Fruit fly (Drosophila melanogaster) whole organism, embryonic: Measurements from ENCODE around the gene Pdzd8.
A peak's percentile ranks its signal among the peaks of the same experiment; 100 is the strongest.

Experiments used
- Ada2b ChIP-seq: fragments of 200-800 bp; sonication (Bioruptor generic); IDR thresholded peaks from 2 replicates; pipeline ENCODE4 v1.3.6; 2022; ENCODE audit warnings: missing biosample characterization, missing genetic modification characterization
- CG10209 ChIP-seq: fragments of 200-800 bp; sonication (Bioruptor generic); optimal IDR thresholded peaks from 3 replicates; lab custom pipeline; 2017; ENCODE audit warnings: missing biosample characterization, mild to moderate bottlenecking, missing genetic modification characterization, missing genetic modification reagents
- CG10431 ChIP-seq: fragments of 200-800 bp; sonication (Bioruptor generic); optimal IDR thresholded peaks from 3 replicates; lab custom pipeline; 2018; ENCODE audit warnings: missing biosample characterization, mild to moderate bottlenecking, missing genetic modification characterization
- CG10543 ChIP-seq: fragments of 200-800 bp; sonication (Bioruptor generic); optimal IDR thresholded peaks from 3 replicates; lab custom pipeline; 2017; ENCODE audit warnings: missing biosample characterization, mild to moderate bottlenecking, missing genetic modification characterization, moderate library complexity
- CG12391 ChIP-seq: fragments of 200-800 bp; sonication (Bioruptor generic); optimal IDR thresholded peaks from 3 replicates; lab custom pipeline; 2018; ENCODE audit warnings: missing biosample characterization, mild to moderate bottlenecking, missing genetic modification characterization, moderate library complexity
- CG13424 ChIP-seq: fragments of 200-800 bp; sonication (Bioruptor generic); optimal IDR thresholded peaks from 2 replicates; lab custom pipeline; 2019; ENCODE audit warnings: missing biosample characterization, mild to moderate bottlenecking, missing genetic modification characterization, moderate library complexity
- CG14014 ChIP-seq: fragments of 200-800 bp; sonication (Bioruptor generic); IDR thresholded peaks from 2 replicates; pipeline ENCODE4 v1.3.6; 2022; ENCODE audit warnings: missing biosample characterization, missing genetic modification characterization
- CG15011 ChIP-seq: fragments of 200-800 bp; sonication (Bioruptor generic); optimal IDR thresholded peaks from 3 replicates; lab custom pipeline; 2018; ENCODE audit warnings: missing biosample characterization, mild to moderate bottlenecking, missing genetic modification characterization
- CG1529 ChIP-seq: fragments of 200-800 bp; sonication (Bioruptor generic); optimal IDR thresholded peaks from 3 replicates; lab custom pipeline; 2018; ENCODE audit warnings: missing biosample characterization, missing genetic modification characterization
- CG15601 ChIP-seq: fragments of 200-800 bp; sonication (Bioruptor generic); optimal IDR thresholded peaks from 3 replicates; lab custom pipeline; 2019; ENCODE audit warnings: missing biosample characterization, mild to moderate bottlenecking, missing genetic modification characterization, moderate library complexity
- CG1603 ChIP-seq: fragments of 200-800 bp; sonication (Bioruptor generic); optimal IDR thresholded peaks from 2 replicates; lab custom pipeline; 2019; ENCODE audit warnings: missing biosample characterization, mild to moderate bottlenecking, missing genetic modification characterization, moderate library complexity
- CG17568 ChIP-seq: fragments of 200-800 bp; sonication (Bioruptor generic); optimal IDR thresholded peaks from 2 replicates; lab custom pipeline; 2018; ENCODE audit warnings: missing biosample characterization, mild to moderate bottlenecking, missing genetic modification characterization, moderate library complexity
- CG30431 ChIP-seq: fragments of 200-800 bp; sonication (Bioruptor generic); optimal IDR thresholded peaks from 2 replicates; lab custom pipeline; 2017; ENCODE audit warnings: missing biosample characterization, missing genetic modification characterization
- CG3065 ChIP-seq: fragments of 200-800 bp; sonication (Bioruptor generic); optimal IDR thresholded peaks from 2 replicates; lab custom pipeline; 2016; ENCODE audit warnings: missing biosample characterization, missing genetic modification characterization
- CG33213 ChIP-seq: fragments of 200-800 bp; sonication (Bioruptor generic); optimal IDR thresholded peaks from 3 replicates; lab custom pipeline; 2016; ENCODE audit warnings: missing biosample characterization, missing genetic modification characterization
- CG3407 ChIP-seq: fragments of 200-800 bp; sonication (Bioruptor generic); optimal IDR thresholded peaks from 2 replicates; lab custom pipeline; 2018; ENCODE audit warnings: missing biosample characterization, mild to moderate bottlenecking, missing genetic modification characterization
- CG3847 ChIP-seq: fragments of 200-800 bp; sonication (Bioruptor generic); IDR thresholded peaks from 2 replicates; pipeline ENCODE4 v1.3.6; 2022; ENCODE audit warnings: missing biosample characterization, missing genetic modification characterization
- CG4282 ChIP-seq: fragments of 200-800 bp; sonication (Bioruptor generic); optimal IDR thresholded peaks from 2 replicates; lab custom pipeline; 2016; ENCODE audit warnings: missing biosample characterization, missing genetic modification characterization
- CG7271 ChIP-seq: fragments of 200-800 bp; sonication (Bioruptor generic); optimal IDR thresholded peaks from 2 replicates; lab custom pipeline; 2018; ENCODE audit warnings: missing biosample characterization, mild to moderate bottlenecking, missing genetic modification characterization, moderate library complexity
- CG7786 ChIP-seq: fragments of 200-800 bp; sonication (Bioruptor generic); optimal IDR thresholded peaks from 2 replicates; lab custom pipeline; 2016; ENCODE audit warnings: missing biosample characterization, missing genetic modification characterization
- CG7963 ChIP-seq: fragments of 200-800 bp; sonication (Bioruptor generic); IDR thresholded peaks from 3 replicates; pipeline ENCODE4 v1.3.6; 2022; ENCODE audit warnings: missing biosample characterization, missing genetic modification characterization; ENCODE audit not compliant: partially characterized antibody
- CG9817 ChIP-seq: fragments of 200-800 bp; sonication (Bioruptor generic); optimal IDR thresholded peaks from 2 replicates; lab custom pipeline; 2018; ENCODE audit warnings: missing biosample characterization, mild to moderate bottlenecking, missing genetic modification characterization, moderate library complexity
- CoRest ChIP-seq: fragments of 200-800 bp; sonication (Bioruptor generic); optimal IDR thresholded peaks from 3 replicates; lab custom pipeline; 2018; ENCODE audit warnings: missing biosample characterization, mild to moderate bottlenecking, missing genetic modification characterization, moderate library complexity
- Dip3 ChIP-seq: fragments of 200-800 bp; sonication (Bioruptor generic); optimal IDR thresholded peaks from 3 replicates; lab custom pipeline; 2016; ENCODE audit warnings: missing biosample characterization, missing genetic modification characterization
- Dll ChIP-seq: fragments of 200-800 bp; sonication (Bioruptor generic); IDR thresholded peaks from 4 replicates; pipeline ENCODE4 v1.3.6; 2022; ENCODE audit warnings: missing biosample characterization, missing genetic modification characterization; ENCODE audit not compliant: partially characterized antibody
- Drgx ChIP-seq: fragments of 200-800 bp; sonication (Bioruptor generic); IDR thresholded peaks from 2 replicates; pipeline ENCODE4 v1.3.6; 2022; ENCODE audit warnings: missing biosample characterization, missing genetic modification characterization
- Gug ChIP-seq: fragments of 200-800 bp; sonication (Bioruptor generic); IDR thresholded peaks from 4 replicates; pipeline ENCODE4 v1.3.6; 2022; ENCODE audit warnings: missing biosample characterization, missing genetic modification characterization
- HLHmδ ChIP-seq: fragments of 200-800 bp; sonication (Bioruptor generic); optimal IDR thresholded peaks from 2 replicates; lab custom pipeline; 2018; ENCODE audit warnings: missing biosample characterization, mild to moderate bottlenecking, missing genetic modification characterization, moderate library complexity
- Hsf ChIP-seq: fragments of 200-800 bp; sonication (Bioruptor generic); optimal IDR thresholded peaks from 3 replicates; lab custom pipeline; 2016; ENCODE audit warnings: missing biosample characterization, missing genetic modification characterization
- Lhr ChIP-seq: fragments of 200-800 bp; sonication (Bioruptor generic); optimal IDR thresholded peaks from 3 replicates; lab custom pipeline; 2017; ENCODE audit warnings: mild to moderate bottlenecking, missing biosample characterization, missing genetic modification reagents, missing genetic modification characterization
- Lpt ChIP-seq: fragments of >200 bp; optimal IDR thresholded peaks from 2 replicates; lab custom pipeline; 2018; ENCODE audit warnings: missing biosample characterization, missing genetic modification characterization
- Mes4 ChIP-seq: fragments of 200-800 bp; sonication (Bioruptor generic); optimal IDR thresholded peaks from 2 replicates; lab custom pipeline; 2016; ENCODE audit warnings: missing biosample characterization, missing genetic modification characterization
- Nf-YB ChIP-seq: fragments of 200-800 bp; sonication (Bioruptor generic); optimal IDR thresholded peaks from 3 replicates; lab custom pipeline; 2019; ENCODE audit warnings: missing biosample characterization, mild to moderate bottlenecking, missing genetic modification characterization, moderate library complexity
- Ptx1 ChIP-seq: fragments of 200-800 bp; sonication (Bioruptor generic); IDR thresholded peaks from 2 replicates; pipeline ENCODE4 v1.3.6; 2022; ENCODE audit warnings: missing biosample characterization, missing genetic modification characterization
- Trl ChIP-seq, 3 experiments: fragments of >200 bp in 2 of 3; fragments of 200-800 bp in 1 of 3; sonication (Bioruptor generic) in 1 of 3; optimal IDR thresholded peaks; 2 replicates in 1 of 3; 3 replicates in 2 of 3; lab custom pipeline; 2016 to 2017; ENCODE audit warnings: missing biosample characterization in 1 of 3, missing genetic modification characterization in 1 of 3
- Vsx1 ChIP-seq: fragments of 200-800 bp; sonication (Bioruptor generic); optimal IDR thresholded peaks from 2 replicates; lab custom pipeline; 2017; ENCODE audit warnings: missing biosample characterization, mild to moderate bottlenecking, missing genetic modification characterization, missing genetic modification reagents
- Xbp1 ChIP-seq: fragments of 200-800 bp; sonication (Bioruptor generic); optimal IDR thresholded peaks from 3 replicates; lab custom pipeline; 2016; ENCODE audit warnings: missing biosample characterization, mild to moderate bottlenecking, missing genetic modification characterization
- YL-1 ChIP-seq: fragments of 200-800 bp; sonication (Bioruptor generic); optimal IDR thresholded peaks from 3 replicates; lab custom pipeline; 2017; ENCODE audit warnings: missing biosample characterization, mild to moderate bottlenecking, missing genetic modification characterization
- da ChIP-seq: fragments of 200-800 bp; sonication (Bioruptor generic); optimal IDR thresholded peaks from 2 replicates; lab custom pipeline; 2016; ENCODE audit warnings: missing biosample characterization, missing genetic modification characterization
- disco-r ChIP-seq: fragments of 200-800 bp; sonication (Bioruptor generic); optimal IDR thresholded peaks from 2 replicates; lab custom pipeline; 2016; ENCODE audit warnings: missing biosample characterization, missing genetic modification characterization
- dysf ChIP-seq: fragments of 200-800 bp; sonication (Bioruptor generic); IDR thresholded peaks from 3 replicates; pipeline ENCODE4 v1.3.6; 2022; ENCODE audit warnings: missing biosample characterization, missing genetic modification characterization
- emc ChIP-seq: fragments of 200-800 bp; sonication (Bioruptor generic); optimal IDR thresholded peaks from 2 replicates; lab custom pipeline; 2016; ENCODE audit warnings: missing biosample characterization, missing genetic modification characterization
- gfzf ChIP-seq: fragments of 200-800 bp; sonication (Bioruptor generic); optimal IDR thresholded peaks from 2 replicates; lab custom pipeline; 2016; ENCODE audit warnings: missing biosample characterization, mild to moderate bottlenecking, missing genetic modification characterization, moderate library complexity
- ham ChIP-seq: fragments of 200-800 bp; sonication (Bioruptor generic); IDR thresholded peaks from 2 replicates; pipeline ENCODE4 v1.3.6; 2022; ENCODE audit warnings: missing biosample characterization, missing genetic modification characterization
- hbn ChIP-seq: fragments of 200-800 bp; sonication (Bioruptor generic); IDR thresholded peaks from 2 replicates; pipeline ENCODE4 v1.3.6; 2022; ENCODE audit warnings: missing biosample characterization, missing genetic modification characterization; ENCODE audit not compliant: partially characterized antibody
- her ChIP-seq: fragments of 200-800 bp; sonication (Bioruptor generic); optimal IDR thresholded peaks from 2 replicates; lab custom pipeline; 2016; ENCODE audit warnings: missing biosample characterization, missing genetic modification characterization
- kah ChIP-seq: fragments of 200-800 bp; sonication (Bioruptor generic); optimal IDR thresholded peaks from 2 replicates; lab custom pipeline; 2018; ENCODE audit warnings: missing biosample characterization, mild to moderate bottlenecking, missing genetic modification characterization
- luna ChIP-seq: fragments of 200-800 bp; sonication (Bioruptor generic); optimal IDR thresholded peaks from 2 replicates; lab custom pipeline; 2016; ENCODE audit warnings: missing biosample characterization, missing genetic modification characterization
- odd ChIP-seq: fragments of 200-800 bp; sonication (Bioruptor generic); optimal IDR thresholded peaks from 2 replicates; lab custom pipeline; 2017; ENCODE audit warnings: missing biosample characterization, mild to moderate bottlenecking, missing genetic modification characterization
- wdn ChIP-seq: fragments of 200-800 bp; sonication (Bioruptor generic); IDR thresholded peaks from 2 replicates; pipeline ENCODE4 v1.3.6; 2022; ENCODE audit warnings: missing biosample characterization, missing genetic modification characterization
- wek ChIP-seq: fragments of 200-800 bp; sonication (Bioruptor generic); optimal IDR thresholded peaks from 3 replicates; lab custom pipeline; 2018; ENCODE audit warnings: missing biosample characterization, mild to moderate bottlenecking, missing genetic modification characterization, moderate library complexity

The Pdzd8 gene

DNA sequence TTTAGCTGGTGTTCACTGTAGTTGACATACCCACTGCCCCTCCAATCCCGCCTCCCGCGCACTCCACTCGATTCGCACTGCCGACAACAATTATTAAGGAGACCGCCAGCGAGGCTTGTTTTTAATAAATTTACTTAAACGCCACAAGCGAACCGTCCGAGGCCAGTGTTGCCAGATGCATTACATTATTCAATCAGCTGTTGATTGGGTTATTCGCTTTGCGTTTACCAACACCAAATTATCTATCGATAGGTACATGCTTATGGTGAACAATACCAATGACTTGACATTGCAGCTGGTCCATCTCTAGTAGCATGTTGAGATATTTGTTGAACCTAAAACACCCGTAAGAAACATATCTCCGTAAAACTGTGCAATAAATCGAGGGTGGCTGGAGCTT, 43.7 kb downstream of the Pdzd8 start, which contains the start of the genes CG10353 and SelG (continued):
- no peak for TF ChIP-seq Gug (GFP tag; lab: Robert Waterston, UW)
- TF ChIP-seq CG12391 (tag; lab: Kevin White, UChicago), result peak; percentile 40
- TF ChIP-seq CG7271 (tag; lab: Kevin White, UChicago), result no peak
- TF ChIP-seq Lpt, result no peak
- peak; percentile 57 for TF ChIP-seq her (GFP tag; lab: Kevin White, UChicago)
- TF ChIP-seq CG10431 (GFP tag; lab: Kevin White, UChicago), result no peak
- TF ChIP-seq CG33213, result peak; percentile 57
- TF ChIP-seq dysf, result no peak
- TF ChIP-seq Lhr (GFP tag; lab: Kevin White, UChicago), result no peak
- no peak for TF ChIP-seq Trl (optimal IDR thresholded peaks at IDR 0.05; lab: Kevin White, UChicago)
- peak; percentile 45 for TF ChIP-seq Trl (GFP tag; optimal IDR thresholded peaks at IDR 0.05; lab: Kevin White, UChicago)
- no peak for TF ChIP-seq emc
- peak; percentile 78 for TF ChIP-seq Dll (GFP tag; lab: Robert Waterston, UW)
- peak; percentile 0 for TF ChIP-seq CoRest (tag; lab: Kevin White, UChicago)
- TF ChIP-seq HLHmδ (GFP tag; lab: Kevin White, UChicago), result no peak
- peak; percentile 86 for TF ChIP-seq hbn (GFP tag; lab: Robert Waterston, UW)
- peak; percentile 13 for TF ChIP-seq CG13424 (tag; lab: Kevin White, UChicago)
- TF ChIP-seq Drgx (GFP tag; lab: Robert Waterston, UW), result no peak
- peak; percentile 68 for TF ChIP-seq CG3847
- no peak for TF ChIP-seq CG3407 (GFP tag; lab: Kevin White, UChicago)
- peak; percentile 63; the same call in 2 of the 3 replicates for TF ChIP-seq CG7963 (GFP tag; lab: Robert Waterston, UW)
- TF ChIP-seq CG4282 (GFP tag; lab: Kevin White, UChicago), result no peak
- TF ChIP-seq CG10543 (GFP tag; lab: Kevin White, UChicago), result peak; percentile 55
- peak; percentile 80 for TF ChIP-seq CG1603 (tag; lab: Kevin White, UChicago)
- TF ChIP-seq Nf-YB (GFP tag; lab: Kevin White, UChicago), result no peak
- TF ChIP-seq Ada2b, result no peak
- no peak for TF ChIP-seq kah (GFP tag; lab: Kevin White, UChicago)
- peak; percentile 69 for TF ChIP-seq YL-1 (GFP tag; lab: Kevin White, UChicago)
- no peak for TF ChIP-seq CG30431
- no peak for TF ChIP-seq CG14014 (GFP tag; lab: Robert Waterston, UW)
- no peak for TF ChIP-seq odd (GFP tag; lab: Kevin White, UChicago)
- TF ChIP-seq Ptx1 (GFP tag; lab: Robert Waterston, UW), result no peak
- peak; percentile 22 for TF ChIP-seq Hsf (GFP tag; lab: Kevin White, UChicago)
- TF ChIP-seq Dip3 (GFP tag; lab: Kevin White, UChicago), result peak; percentile 44
- no peak for TF ChIP-seq CG17568
- no peak for TF ChIP-seq CG1529
- peak; percentile 47 for TF ChIP-seq CG15601
- peak; percentile 43 for TF ChIP-seq CG7786 (GFP tag; lab: Kevin White, UChicago)
- TF ChIP-seq Vsx1 (GFP tag; lab: Kevin White, UChicago), result no peak
- TF ChIP-seq wek, result peak; percentile 54
- peak; percentile 37 for TF ChIP-seq gfzf (GFP tag; lab: Kevin White, UChicago)
- TF ChIP-seq CG3065 (GFP tag; lab: Kevin White, UChicago), result no peak
- TF ChIP-seq CG15011, result no peak
- TF ChIP-seq disco-r, result no peak
- TF ChIP-seq wdn (GFP tag; lab: Robert Waterston, UW), result 0 out of 2 replicates have a peak, but pooled peaks have one; percentile 29
- no peak for TF ChIP-seq CG9817 (tag; lab: Kevin White, UChicago)
- TF ChIP-seq luna (GFP tag; lab: Kevin White, UChicago), result no peak
- no peak for TF ChIP-seq CG10209
- TF ChIP-seq ham (GFP tag; lab: Robert Waterston, UW), result no peak
- peak; percentile 10 for TF ChIP-seq Mes4
- no peak for TF ChIP-seq da (GFP tag; lab: Kevin White, UChicago)
- TF ChIP-seq Xbp1, result peak; percentile 42
